Fruit fly (Drosophila melanogaster) whole organism, embryonic: ENCODE data around the gene smo.

Experiments
- Bgb ChIP-seq: fragments of 200-800 bp; sonication (Bioruptor generic); IDR thresholded peaks from 2 replicates; pipeline ENCODE4 v1.3.6; 2022; ENCODE audit warnings: missing biosample characterization, missing genetic modification characterization; ENCODE audit not compliant: partially characterized antibody
- CG13287 ChIP-seq: fragments of 200-800 bp; sonication (Bioruptor generic); IDR thresholded peaks from 2 replicates; pipeline ENCODE4 v1.3.6; 2022; ENCODE audit warnings: missing biosample characterization, missing genetic modification characterization; ENCODE audit not compliant: partially characterized antibody
- CG13624 ChIP-seq: fragments of 200-800 bp; sonication (Bioruptor generic); optimal IDR thresholded peaks from 2 replicates; lab custom pipeline; 2016; ENCODE audit warnings: missing biosample characterization, missing genetic modification characterization
- CG15479 ChIP-seq: fragments of 200-800 bp; sonication (Bioruptor generic); optimal IDR thresholded peaks from 3 replicates; lab custom pipeline; 2019; ENCODE audit warnings: missing biosample characterization, mild to moderate bottlenecking, missing genetic modification characterization, moderate library complexity
- CG16863 ChIP-seq: fragments of 200-800 bp; sonication (Bioruptor generic); optimal IDR thresholded peaks from 3 replicates; lab custom pipeline; 2016; ENCODE audit warnings: missing biosample characterization, missing genetic modification characterization
- CG17361 ChIP-seq: fragments of 200-800 bp; sonication (Bioruptor generic); IDR thresholded peaks from 3 replicates; pipeline ENCODE4 v1.3.6; 2022; ENCODE audit warnings: missing biosample characterization, missing genetic modification characterization
- CG2129 ChIP-seq: fragments of 200-800 bp; sonication (Bioruptor generic); IDR thresholded peaks from 2 replicates; pipeline ENCODE4 v1.3.6; 2022; ENCODE audit warnings: missing biosample characterization, missing genetic modification characterization; ENCODE audit not compliant: partially characterized antibody
- CG2199 ChIP-seq: fragments of 200-800 bp; sonication (Bioruptor generic); IDR thresholded peaks from 3 replicates; pipeline ENCODE4 v1.3.6; 2022; ENCODE audit warnings: missing biosample characterization, missing genetic modification characterization
- CG30020 ChIP-seq: fragments of 200-800 bp; optimal IDR thresholded peaks from 2 replicates; lab custom pipeline; 2019; ENCODE audit warnings: missing biosample characterization, mild to moderate bottlenecking, missing genetic modification characterization, moderate library complexity
- CG32532 ChIP-seq: fragments of 200-800 bp; sonication (Bioruptor generic); IDR thresholded peaks from 2 replicates; pipeline ENCODE4 v1.3.6; 2022; ENCODE audit warnings: missing biosample characterization, missing genetic modification characterization
- CG34376 ChIP-seq: fragments of 200-800 bp; sonication (Bioruptor generic); optimal IDR thresholded peaks from 2 replicates; lab custom pipeline; 2018; ENCODE audit warnings: missing biosample characterization, mild to moderate bottlenecking, missing genetic modification characterization
- CG4617 ChIP-seq: fragments of 200-800 bp; sonication (Bioruptor generic); optimal IDR thresholded peaks from 3 replicates; lab custom pipeline; 2016; ENCODE audit warnings: missing biosample characterization, missing genetic modification characterization, borderline replicate concordance
- CG7556 ChIP-seq: fragments of 200-800 bp; sonication (Bioruptor generic); optimal IDR thresholded peaks from 2 replicates; lab custom pipeline; 2017; ENCODE audit warnings: missing biosample characterization, mild to moderate bottlenecking, missing genetic modification characterization
- CG7928 ChIP-seq: fragments of 200-800 bp; sonication (Bioruptor generic); optimal IDR thresholded peaks from 2 replicates; lab custom pipeline; 2017; ENCODE audit warnings: missing biosample characterization, mild to moderate bottlenecking, missing genetic modification characterization
- CG7987 ChIP-seq: fragments of 200-800 bp; sonication (Bioruptor generic); optimal IDR thresholded peaks from 2 replicates; lab custom pipeline; 2018; ENCODE audit warnings: missing biosample characterization, mild to moderate bottlenecking, missing genetic modification characterization, moderate library complexity
- CG8089 ChIP-seq: fragments of 200-800 bp; sonication (Bioruptor generic); optimal IDR thresholded peaks from 3 replicates; lab custom pipeline; 2016; ENCODE audit warnings: missing biosample characterization, missing genetic modification characterization
- CG8388 ChIP-seq: fragments of 200-800 bp; sonication (Bioruptor generic); optimal IDR thresholded peaks from 2 replicates; lab custom pipeline; 2019; ENCODE audit warnings: missing biosample characterization, mild to moderate bottlenecking, missing genetic modification characterization, moderate library complexity
- CG9215 ChIP-seq: fragments of 200-800 bp; sonication (Bioruptor generic); IDR thresholded peaks from 2 replicates; pipeline ENCODE4 v1.3.6; 2022; ENCODE audit warnings: missing biosample characterization, missing genetic modification characterization
- Dll ChIP-seq: fragments of 200-800 bp; sonication (Bioruptor generic); IDR thresholded peaks from 4 replicates; pipeline ENCODE4 v1.3.6; 2022; ENCODE audit warnings: missing biosample characterization, missing genetic modification characterization; ENCODE audit not compliant: partially characterized antibody
- E2f1 ChIP-seq: fragments of 200-800 bp; sonication (Bioruptor generic); IDR thresholded peaks from 2 replicates; pipeline ENCODE4 v1.3.6; 2022; ENCODE audit warnings: missing biosample characterization, missing genetic modification characterization
- Fer1 ChIP-seq: fragments of 200-800 bp; sonication (Bioruptor generic); optimal IDR thresholded peaks from 2 replicates; lab custom pipeline; 2017; ENCODE audit warnings: missing biosample characterization, mild to moderate bottlenecking, missing genetic modification characterization
- Gug ChIP-seq: fragments of 200-800 bp; sonication (Bioruptor generic); IDR thresholded peaks from 4 replicates; pipeline ENCODE4 v1.3.6; 2022; ENCODE audit warnings: missing biosample characterization, missing genetic modification characterization
- Med ChIP-seq: fragments of 200-800 bp; sonication (Bioruptor generic); peaks from one replicate; lab custom pipeline; 2016; ENCODE audit warnings: missing biosample characterization, missing genetic modification characterization, mild to moderate bottlenecking, inconsistent platforms, moderate library complexity
- Pdp1 ChIP-seq, 2 experiments: fragments of 200-800 bp; sonication (Bioruptor generic); optimal IDR thresholded peaks; 3 replicates each; lab custom pipeline; 2016; ENCODE audit warnings: missing biosample characterization in 2 of 2, missing genetic modification characterization in 2 of 2, mild to moderate bottlenecking in 1 of 2, moderate library complexity in 1 of 2
- Vsx1 ChIP-seq: fragments of 200-800 bp; sonication (Bioruptor generic); optimal IDR thresholded peaks from 2 replicates; lab custom pipeline; 2017; ENCODE audit warnings: missing biosample characterization, mild to moderate bottlenecking, missing genetic modification characterization, missing genetic modification reagents
- Xbp1 ChIP-seq: fragments of 200-800 bp; sonication (Bioruptor generic); optimal IDR thresholded peaks from 3 replicates; lab custom pipeline; 2016; ENCODE audit warnings: missing biosample characterization, mild to moderate bottlenecking, missing genetic modification characterization
- Xrp1 ChIP-seq: fragments of 200-800 bp; sonication (Bioruptor generic); IDR thresholded peaks from 2 replicates; pipeline ENCODE4 v1.3.6; 2022; ENCODE audit warnings: missing biosample characterization, missing genetic modification characterization
- caup ChIP-seq: fragments of 200-800 bp; sonication (Bioruptor generic); optimal IDR thresholded peaks from 3 replicates; lab custom pipeline; 2017; ENCODE audit warnings: missing biosample characterization, mild to moderate bottlenecking, missing genetic modification characterization, moderate library complexity; ENCODE audit not compliant: severe bottlenecking
- crol ChIP-seq: fragments of 200-800 bp; sonication (Bioruptor generic); IDR thresholded peaks from 2 replicates; pipeline ENCODE4 v1.3.6; 2022; ENCODE audit warnings: missing biosample characterization, missing genetic modification characterization
- cwo ChIP-seq: fragments of 200-800 bp; sonication (Bioruptor generic); optimal IDR thresholded peaks from 3 replicates; lab custom pipeline; 2017; ENCODE audit warnings: missing biosample characterization, missing genetic modification characterization, mild to moderate bottlenecking, moderate library complexity, missing genetic modification reagents
- dmrt11E ChIP-seq: fragments of 200-800 bp; sonication (Bioruptor generic); optimal IDR thresholded peaks from 3 replicates; lab custom pipeline; 2018; ENCODE audit warnings: missing biosample characterization, mild to moderate bottlenecking, missing genetic modification characterization, moderate library complexity
- ewg ChIP-seq: fragments of 200-800 bp; sonication (Bioruptor generic); optimal IDR thresholded peaks from 3 replicates; lab custom pipeline; 2017; ENCODE audit warnings: mild to moderate bottlenecking, missing biosample characterization, missing genetic modification reagents, missing genetic modification characterization
- eyg ChIP-seq: fragments of 200-800 bp; sonication (Bioruptor generic); optimal IDR thresholded peaks from 3 replicates; lab custom pipeline; 2016; ENCODE audit warnings: missing biosample characterization, missing genetic modification characterization
- gsb-n ChIP-seq: fragments of 200-800 bp; sonication (Bioruptor generic); optimal IDR thresholded peaks from 3 replicates; lab custom pipeline; 2018; ENCODE audit warnings: missing biosample characterization, mild to moderate bottlenecking, missing genetic modification characterization
- lab ChIP-seq: fragments of 200-800 bp; sonication (Bioruptor generic); optimal IDR thresholded peaks from 3 replicates; lab custom pipeline; 2017; ENCODE audit warnings: missing biosample characterization, missing genetic modification characterization, mild to moderate bottlenecking, moderate library complexity, missing genetic modification reagents
- lbe ChIP-seq: fragments of 200-800 bp; sonication (Bioruptor generic); optimal IDR thresholded peaks from 2 replicates; lab custom pipeline; 2016; ENCODE audit warnings: missing biosample characterization, mild to moderate bottlenecking, missing genetic modification characterization
- nmo ChIP-seq: fragments of 200-800 bp; sonication (Bioruptor generic); optimal IDR thresholded peaks from 2 replicates; lab custom pipeline; 2018; ENCODE audit warnings: missing biosample characterization, mild to moderate bottlenecking, missing genetic modification characterization, moderate library complexity
- nom ChIP-seq: fragments of 200-800 bp; sonication (Bioruptor generic); optimal IDR thresholded peaks from 2 replicates; lab custom pipeline; 2017; ENCODE audit warnings: missing biosample characterization, missing genetic modification characterization, mild to moderate bottlenecking, moderate library complexity, missing genetic modification reagents
- pan ChIP-seq, 4 experiments: fragments of >200 bp in 3 of 4; fragments of 200-800 bp in 1 of 4; sonication (Bioruptor generic) in 1 of 4; optimal IDR thresholded peaks in 3 of 4; IDR thresholded peaks in 1 of 4; 2 replicates each; pipeline versions ENCODE4 v1.3.6 to Lab custom; 2017 to 2022; ENCODE audit warnings: missing biosample characterization in 2 of 4, missing genetic modification characterization in 2 of 4, mixed read lengths in 1 of 4
- pfk ChIP-seq: fragments of 200-800 bp; sonication (Bioruptor generic); optimal IDR thresholded peaks from 2 replicates; lab custom pipeline; 2018; ENCODE audit warnings: missing biosample characterization, mild to moderate bottlenecking, missing genetic modification characterization, moderate library complexity
- pros ChIP-seq: fragments of 200-800 bp; sonication (Bioruptor generic); optimal IDR thresholded peaks from 3 replicates; lab custom pipeline; 2019; ENCODE audit warnings: missing biosample characterization, mild to moderate bottlenecking, missing genetic modification characterization, moderate library complexity
- shn ChIP-seq: fragments of 200-800 bp; sonication (Bioruptor generic); optimal IDR thresholded peaks from 3 replicates; lab custom pipeline; 2016; ENCODE audit warnings: missing biosample characterization, missing genetic modification characterization
- sqz ChIP-seq: fragments of 200-800 bp; sonication (Bioruptor generic); optimal IDR thresholded peaks from 3 replicates; lab custom pipeline; 2018; ENCODE audit warnings: missing biosample characterization, mild to moderate bottlenecking, missing genetic modification characterization
- tio ChIP-seq: fragments of 200-800 bp; sonication (Bioruptor generic); optimal IDR thresholded peaks from 2 replicates; lab custom pipeline; 2017; ENCODE audit warnings: missing biosample characterization, missing genetic modification characterization, inconsistent platforms
- unpg ChIP-seq: fragments of 200-800 bp; sonication (Bioruptor generic); optimal IDR thresholded peaks from 3 replicates; lab custom pipeline; 2018; ENCODE audit warnings: missing biosample characterization, mild to moderate bottlenecking, missing genetic modification characterization, moderate library complexity
- wor ChIP-seq: fragments of 200-800 bp; sonication (Bioruptor generic); IDR thresholded peaks from 2 replicates; pipeline ENCODE4 v1.3.6; 2022; ENCODE audit warnings: missing biosample characterization, missing genetic modification characterization

The smo gene

dm6 chr2L:249048-249825 is 28.1 kb upstream of the smo start (continued):
- TF ChIP-seq CG4617 (GFP tag; lab: Kevin White, UChicago), result no peak
- TF ChIP-seq CG9215 (GFP tag; lab: Robert Waterston, UW), result no peak
- TF ChIP-seq pan (optimal IDR thresholded peaks at IDR 0.05; lab: Kevin White, UChicago), result no peak
- TF ChIP-seq pan (GFP tag; optimal IDR thresholded peaks at IDR 0.05 in 1 of 2, IDR thresholded peaks at IDR 0.05 in 1 of 2), result peak in 1 of 2 experiments; percentile 43
- peak; percentile 87 for TF ChIP-seq CG15479
- TF ChIP-seq shn (GFP tag; lab: Kevin White, UChicago), result no peak
- peak; percentile 91 for TF ChIP-seq pros (GFP tag; lab: Kevin White, UChicago)
- peak; percentile 24 for TF ChIP-seq CG8388 (GFP tag; lab: Kevin White, UChicago)
- TF ChIP-seq dmrt11E, result peak; percentile 5
- TF ChIP-seq eyg, result no peak
- TF ChIP-seq nmo (GFP tag; lab: Kevin White, UChicago), result peak; percentile 6
- TF ChIP-seq sqz (GFP tag; lab: Kevin White, UChicago), result peak; percentile 68
- no peak for TF ChIP-seq lbe (GFP tag; lab: Kevin White, UChicago)
- TF ChIP-seq unpg, result peak; percentile 5
- no peak for TF ChIP-seq CG8089 (GFP tag; lab: Kevin White, UChicago)
- peak; percentile 84 for TF ChIP-seq nom
- peak; percentile 54; the same call in 3 of the 4 replicates for TF ChIP-seq Dll (GFP tag; lab: Robert Waterston, UW)
- TF ChIP-seq ewg (GFP tag; lab: Kevin White, UChicago), result peak; percentile 60
- peak; percentile 31; the same call in 1 of the 2 replicates for TF ChIP-seq CG32532
- 0 out of 4 replicates have a peak, but pooled peaks have one; percentile 19 for TF ChIP-seq Gug (GFP tag; lab: Robert Waterston, UW)
- TF ChIP-seq crol (GFP tag; lab: Robert Waterston, UW), result no peak; the same call in 1 of the 2 replicates
- peak; percentile 18 for TF ChIP-seq Fer1
- peak; percentile 84 for TF ChIP-seq cwo (GFP tag; lab: Kevin White, UChicago)
- peak; percentile 32; the same call in 1 of the 2 replicates for TF ChIP-seq Xrp1
- 0 out of 2 replicates have a peak, but pooled peaks have one; percentile 11 for TF ChIP-seq CG2129 (GFP tag; lab: Robert Waterston, UW)
- TF ChIP-seq gsb-n (tag; lab: Kevin White, UChicago), result peak; percentile 60
- TF ChIP-seq wor (GFP tag; lab: Robert Waterston, UW), result no peak
- TF ChIP-seq CG2199 (GFP tag; lab: Robert Waterston, UW), result peak; percentile 82
- TF ChIP-seq Bgb, result peak; percentile 12; the same call in 1 of the 2 replicates
- peak; percentile 47 for TF ChIP-seq Xbp1 (GFP tag; lab: Kevin White, UChicago)
- TF ChIP-seq CG17361 (GFP tag; lab: Robert Waterston, UW), result 0 out of 3 replicates have a peak, but pooled peaks have one; percentile 22
- TF ChIP-seq Vsx1 (GFP tag; lab: Kevin White, UChicago), result peak; percentile 9
- peak; percentile 13 for TF ChIP-seq tio (GFP tag; lab: Kevin White, UChicago)
- TF ChIP-seq CG13624 (GFP tag; lab: Kevin White, UChicago), result peak; percentile 13
- no peak for TF ChIP-seq E2f1 (GFP tag; lab: Robert Waterston, UW)
- no peak for TF ChIP-seq caup (GFP tag; lab: Kevin White, UChicago)
- TF ChIP-seq CG13287 (GFP tag; lab: Robert Waterston, UW), result peak; percentile 62
- TF ChIP-seq CG7556 (GFP tag; lab: Kevin White, UChicago), result peak; percentile 22
- TF ChIP-seq CG16863 (GFP tag; lab: Kevin White, UChicago), result peak; percentile 32
- peak; percentile 22 for TF ChIP-seq CG7987 (GFP tag; lab: Kevin White, UChicago)
- peak; percentile 21 for TF ChIP-seq CG34376 (GFP tag; lab: Kevin White, UChicago)
- TF ChIP-seq pfk, result peak; percentile 24
- peak in 1 of 2 experiments; percentile 42 for TF ChIP-seq Pdp1 (GFP tag; optimal IDR thresholded peaks at IDR 0.05; lab: Kevin White, UChicago)
- no peak for TF ChIP-seq CG7928
- peak; percentile 42 for TF ChIP-seq Med (GFP tag; lab: Kevin White, UChicago)
- TF ChIP-seq CG30020 (tag; lab: Kevin White, UChicago), result no peak
- TF ChIP-seq lab (GFP tag; lab: Kevin White, UChicago), result no peak
